Fruit fly (Drosophila melanogaster) whole organism, embryonic: ENCODE results near the gene Rbcn-3B.
A peak's percentile ranks its signal among the peaks of the same experiment; 100 is the strongest.

Experiments
- Bteb2 ChIP-seq: fragments of 200-800 bp; sonication (Bioruptor generic); optimal IDR thresholded peaks from 2 replicates; lab custom pipeline; 2016; ENCODE audit warnings: missing biosample characterization, missing genetic modification characterization
- CG10431 ChIP-seq: fragments of 200-800 bp; sonication (Bioruptor generic); optimal IDR thresholded peaks from 3 replicates; lab custom pipeline; 2018; ENCODE audit warnings: missing biosample characterization, mild to moderate bottlenecking, missing genetic modification characterization
- CG10654 ChIP-seq: fragments of 200-800 bp; sonication (Bioruptor generic); optimal IDR thresholded peaks from 2 replicates; lab custom pipeline; 2016; ENCODE audit warnings: missing biosample characterization, missing genetic modification characterization
- CG11247 ChIP-seq: fragments of 200-800 bp; sonication (Bioruptor generic); IDR thresholded peaks from 2 replicates; pipeline ENCODE4 v1.3.6; 2022; ENCODE audit warnings: missing biosample characterization, missing genetic modification characterization
- CG11398 ChIP-seq: fragments of 200-800 bp; sonication (Bioruptor generic); optimal IDR thresholded peaks from 2 replicates; lab custom pipeline; 2016; ENCODE audit warnings: missing biosample characterization, missing genetic modification characterization
- CG11696 ChIP-seq: fragments of 200-800 bp; sonication (Bioruptor generic); IDR thresholded peaks from 2 replicates; pipeline ENCODE4 v1.3.6; 2022; ENCODE audit warnings: missing biosample characterization, missing genetic modification characterization
- CG12769 ChIP-seq: fragments of 200-800 bp; sonication (Bioruptor generic); optimal IDR thresholded peaks from 2 replicates; lab custom pipeline; 2019; ENCODE audit warnings: missing biosample characterization, mild to moderate bottlenecking, missing genetic modification characterization, moderate library complexity
- CG14965 ChIP-seq: fragments of 200-800 bp; sonication (Bioruptor generic); optimal IDR thresholded peaks from 2 replicates; lab custom pipeline; 2016; ENCODE audit warnings: missing biosample characterization, missing genetic modification characterization, borderline replicate concordance
- CG1529 ChIP-seq: fragments of 200-800 bp; sonication (Bioruptor generic); optimal IDR thresholded peaks from 3 replicates; lab custom pipeline; 2018; ENCODE audit warnings: missing biosample characterization, missing genetic modification characterization
- CG16863 ChIP-seq: fragments of 200-800 bp; sonication (Bioruptor generic); optimal IDR thresholded peaks from 3 replicates; lab custom pipeline; 2016; ENCODE audit warnings: missing biosample characterization, missing genetic modification characterization
- CG17359 ChIP-seq: fragments of 200-800 bp; sonication (Bioruptor generic); optimal IDR thresholded peaks from 3 replicates; lab custom pipeline; 2018; ENCODE audit warnings: missing biosample characterization, mild to moderate bottlenecking, missing genetic modification characterization, moderate library complexity
- CG18011 ChIP-seq: fragments of 200-800 bp; sonication (Bioruptor generic); optimal IDR thresholded peaks from 2 replicates; lab custom pipeline; 2017; ENCODE audit warnings: missing biosample characterization, missing genetic modification characterization, mild to moderate bottlenecking, moderate library complexity, missing genotype
- CG18262 ChIP-seq: fragments of 200-800 bp; optimal IDR thresholded peaks from 3 replicates; lab custom pipeline; 2019; ENCODE audit warnings: missing biosample characterization, mild to moderate bottlenecking, missing genetic modification characterization, moderate library complexity
- CG2875 ChIP-seq: fragments of 200-800 bp; sonication (Bioruptor generic); optimal IDR thresholded peaks from 2 replicates; lab custom pipeline; 2017; ENCODE audit warnings: missing biosample characterization, mild to moderate bottlenecking, missing genetic modification characterization, missing genetic modification reagents
- CG30403 ChIP-seq: fragments of 200-800 bp; sonication (Bioruptor generic); optimal IDR thresholded peaks from 3 replicates; lab custom pipeline; 2016; ENCODE audit warnings: missing biosample characterization, missing genetic modification characterization
- CG43689 ChIP-seq: fragments of 200-800 bp; sonication (Bioruptor generic); IDR thresholded peaks from 2 replicates; pipeline ENCODE4 v1.3.6; 2022; ENCODE audit warnings: missing biosample characterization, missing genetic modification characterization
- CG4617 ChIP-seq: fragments of 200-800 bp; sonication (Bioruptor generic); optimal IDR thresholded peaks from 3 replicates; lab custom pipeline; 2016; ENCODE audit warnings: missing biosample characterization, missing genetic modification characterization, borderline replicate concordance
- CG5180 ChIP-seq: fragments of 200-800 bp; sonication (Bioruptor generic); optimal IDR thresholded peaks from 3 replicates; lab custom pipeline; 2017; ENCODE audit warnings: missing biosample characterization, missing genetic modification characterization, mild to moderate bottlenecking, moderate library complexity, missing genetic modification reagents
- CG6175 ChIP-seq: fragments of 200-800 bp; sonication (Bioruptor generic); IDR thresholded peaks from 3 replicates; pipeline ENCODE4 v1.3.6; 2022; ENCODE audit warnings: missing biosample characterization, missing genetic modification characterization
- CG8359 ChIP-seq: fragments of 200-800 bp; sonication (Bioruptor generic); optimal IDR thresholded peaks from 2 replicates; lab custom pipeline; 2017; ENCODE audit warnings: missing biosample characterization, mild to moderate bottlenecking, missing genetic modification characterization, borderline replicate concordance
- CG8765 ChIP-seq: fragments of 200-800 bp; sonication (Bioruptor generic); IDR thresholded peaks from 2 replicates; pipeline ENCODE4 v1.3.6; 2022; ENCODE audit warnings: missing biosample characterization, missing genetic modification characterization
- D ChIP-seq, 2 experiments: fragments of 200-800 bp in 1 of 2; fragments of >200 bp in 1 of 2; sonication (Bioruptor generic) in 1 of 2; optimal IDR thresholded peaks; 2 replicates in 1 of 2; 3 replicates in 1 of 2; lab custom pipeline; 2017; ENCODE audit warnings: mild to moderate bottlenecking in 1 of 2, missing biosample characterization in 1 of 2, missing genetic modification characterization in 1 of 2, missing genetic modification reagents in 1 of 2
- Doc3 ChIP-seq: fragments of 200-800 bp; sonication (Bioruptor generic); IDR thresholded peaks from 3 replicates; pipeline ENCODE4 v1.3.6; 2022; ENCODE audit warnings: missing biosample characterization, missing genetic modification characterization; ENCODE audit not compliant: partially characterized antibody
- E2f2 ChIP-seq: fragments of 200-800 bp; sonication (Bioruptor generic); IDR thresholded peaks from 2 replicates; pipeline ENCODE4 v1.3.6; 2022; ENCODE audit warnings: missing biosample characterization, missing genetic modification characterization
- Elba2 ChIP-seq: fragments of 200-800 bp; sonication (Bioruptor generic); optimal IDR thresholded peaks from 3 replicates; lab custom pipeline; 2016; ENCODE audit warnings: missing biosample characterization, missing genetic modification characterization
- Ets65A ChIP-seq: fragments of 200-800 bp; sonication (Bioruptor generic); peaks from one replicate; lab custom pipeline; 2016; ENCODE audit warnings: missing biosample characterization, missing genetic modification characterization
- Fer2 ChIP-seq: fragments of 200-800 bp; sonication (Bioruptor generic); optimal IDR thresholded peaks from 2 replicates; lab custom pipeline; 2018; ENCODE audit warnings: missing biosample characterization, mild to moderate bottlenecking, missing genetic modification characterization, moderate library complexity
- Hmr ChIP-seq: fragments of 200-800 bp; sonication (Bioruptor generic); optimal IDR thresholded peaks from 3 replicates; lab custom pipeline; 2017; ENCODE audit warnings: mild to moderate bottlenecking, missing biosample characterization, missing genetic modification reagents, missing genetic modification characterization
- Nf-YB ChIP-seq: fragments of 200-800 bp; sonication (Bioruptor generic); optimal IDR thresholded peaks from 3 replicates; lab custom pipeline; 2019; ENCODE audit warnings: missing biosample characterization, mild to moderate bottlenecking, missing genetic modification characterization, moderate library complexity
- Rfx ChIP-seq: fragments of 200-800 bp; sonication (Bioruptor generic); IDR thresholded peaks from 2 replicates; pipeline ENCODE4 v1.3.6; 2022; ENCODE audit warnings: missing biosample characterization, missing genetic modification characterization
- Rx ChIP-seq: fragments of 200-800 bp; sonication (Bioruptor generic); IDR thresholded peaks from 2 replicates; pipeline ENCODE4 v1.3.6; 2022; ENCODE audit warnings: missing biosample characterization, missing genetic modification characterization
- Side ChIP-seq: fragments of 200-800 bp; sonication (Bioruptor generic); optimal IDR thresholded peaks from 2 replicates; lab custom pipeline; 2016; ENCODE audit warnings: missing biosample characterization, missing genetic modification characterization
- YL-1 ChIP-seq: fragments of 200-800 bp; sonication (Bioruptor generic); optimal IDR thresholded peaks from 3 replicates; lab custom pipeline; 2017; ENCODE audit warnings: missing biosample characterization, mild to moderate bottlenecking, missing genetic modification characterization
- br ChIP-seq: fragments of >200 bp; optimal IDR thresholded peaks from 2 replicates; lab custom pipeline; 2017
- ci ChIP-seq: fragments of 200-800 bp; sonication (Bioruptor generic); IDR thresholded peaks from 3 replicates; pipeline ENCODE4 v1.3.6; 2022; ENCODE audit warnings: missing biosample characterization, missing genetic modification characterization
- ewg ChIP-seq: fragments of 200-800 bp; sonication (Bioruptor generic); optimal IDR thresholded peaks from 3 replicates; lab custom pipeline; 2017; ENCODE audit warnings: mild to moderate bottlenecking, missing biosample characterization, missing genetic modification reagents, missing genetic modification characterization
- exex ChIP-seq: fragments of 200-800 bp; sonication (Bioruptor generic); optimal IDR thresholded peaks from 4 replicates; lab custom pipeline; 2018; ENCODE audit warnings: missing biosample characterization, mild to moderate bottlenecking, missing genetic modification characterization, moderate library complexity
- gcm ChIP-seq: fragments of 200-800 bp; sonication (Bioruptor generic); optimal IDR thresholded peaks from 2 replicates; lab custom pipeline; 2019; ENCODE audit warnings: missing biosample characterization, mild to moderate bottlenecking, missing genetic modification characterization, moderate library complexity
- gt ChIP-seq: fragments of 200-800 bp; sonication (Bioruptor generic); IDR thresholded peaks from 2 replicates; pipeline ENCODE4 v1.3.6; 2022; ENCODE audit warnings: missing biosample characterization, missing genetic modification characterization
- kni ChIP-seq: fragments of 200-800 bp; sonication (Bioruptor generic); optimal IDR thresholded peaks from 3 replicates; lab custom pipeline; 2017; ENCODE audit warnings: mild to moderate bottlenecking, missing biosample characterization, missing genetic modification reagents, missing genetic modification characterization
- lola ChIP-seq, 3 experiments: fragments of >200 bp in 2 of 3; fragments of 200-800 bp in 1 of 3; sonication (Bioruptor generic) in 1 of 3; optimal IDR thresholded peaks; 2 replicates each; lab custom pipeline; 2017 to 2019; ENCODE audit warnings: missing biosample characterization in 3 of 3, missing genetic modification characterization in 3 of 3, mild to moderate bottlenecking in 1 of 3, moderate library complexity in 1 of 3
- maf-S ChIP-seq: fragments of 200-800 bp; sonication (Bioruptor generic); optimal IDR thresholded peaks from 2 replicates; lab custom pipeline; 2016; ENCODE audit warnings: missing biosample characterization, missing genetic modification characterization
- mld ChIP-seq: fragments of 200-800 bp; sonication (Bioruptor generic); IDR thresholded peaks from 3 replicates; pipeline ENCODE4 v1.3.6; 2022; ENCODE audit warnings: missing biosample characterization, missing genetic modification characterization; ENCODE audit not compliant: partially characterized antibody
- nau ChIP-seq: fragments of 200-800 bp; sonication (Bioruptor generic); optimal IDR thresholded peaks from 3 replicates; lab custom pipeline; 2017; ENCODE audit warnings: missing biosample characterization, mild to moderate bottlenecking, missing genetic modification characterization, missing genetic modification reagents
- nerfin-2 ChIP-seq: fragments of 200-800 bp; sonication (Bioruptor generic); IDR thresholded peaks from 2 replicates; pipeline ENCODE4 v1.3.6; 2022; ENCODE audit warnings: missing biosample characterization, missing genetic modification characterization; ENCODE audit not compliant: partially characterized antibody
- peb ChIP-seq: fragments of 200-800 bp; sonication (Bioruptor generic); IDR thresholded peaks from 2 replicates; pipeline ENCODE4 v1.3.6; 2022; ENCODE audit warnings: missing biosample characterization, missing genetic modification characterization
- ranshi ChIP-seq: fragments of 200-800 bp; sonication (Bioruptor generic); IDR thresholded peaks from 2 replicates; pipeline ENCODE4 v1.3.6; 2022; ENCODE audit warnings: missing biosample characterization, missing genetic modification characterization

The Rbcn-3B gene

DNA sequence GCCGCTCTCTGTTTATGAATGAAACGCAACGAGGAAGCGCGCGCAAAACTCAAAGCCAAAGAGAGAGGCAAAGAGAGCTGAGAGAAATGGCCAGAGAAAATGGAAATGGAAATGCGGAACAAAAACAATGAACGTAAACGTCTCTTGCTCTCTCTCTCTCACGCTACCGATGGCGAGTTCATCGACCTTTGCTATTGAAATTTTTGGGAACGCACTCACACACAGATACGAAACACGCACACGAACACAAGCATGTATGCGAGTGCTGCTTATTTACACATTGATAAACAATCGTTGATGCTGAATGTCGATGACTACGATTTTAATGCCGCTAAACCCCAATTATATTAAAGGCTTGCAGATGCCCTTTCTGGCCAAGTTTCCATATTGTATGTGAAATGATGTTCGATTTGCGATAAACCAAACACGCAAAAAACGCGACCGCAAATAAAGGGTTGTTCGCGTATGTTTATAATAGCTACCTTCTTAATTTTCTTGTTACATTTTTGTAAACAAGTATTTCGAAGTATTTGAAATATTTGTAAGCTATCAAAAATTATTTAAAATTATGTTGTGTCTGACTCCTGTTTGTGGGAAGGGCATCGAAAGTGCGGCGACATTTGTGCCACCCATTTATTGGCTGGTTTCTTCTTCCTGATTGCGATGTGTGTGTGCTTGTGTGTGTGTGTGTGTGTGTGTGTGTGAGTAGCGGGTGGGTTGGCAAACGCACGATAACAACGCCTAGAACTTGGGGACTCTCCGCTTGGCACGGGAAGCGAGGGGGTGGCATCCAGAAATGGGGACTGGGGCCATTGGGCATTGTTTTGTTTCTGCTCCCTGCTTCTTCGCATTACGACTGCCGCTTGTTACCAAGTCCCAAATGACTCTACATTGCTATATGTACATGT is 34.9 kb downstream of the Rbcn-3B start (continued):
- peak; percentile 2 for TF ChIP-seq CG10431
- peak; percentile 76 for TF ChIP-seq Hmr (GFP tag; lab: Kevin White, UChicago)
- TF ChIP-seq Doc3 (GFP tag; lab: Robert Waterston, UW): no peak
- TF ChIP-seq lola (GFP tag; optimal IDR thresholded peaks at IDR 0.05; lab: Kevin White, UChicago): peak in 1 of 3 experiments; percentile 87
- no peak for TF ChIP-seq CG6175
- TF ChIP-seq gcm (GFP tag; lab: Kevin White, UChicago): peak; percentile 54
- peak; percentile 51 for TF ChIP-seq CG18011 (GFP tag; lab: Kevin White, UChicago)
- TF ChIP-seq nau (GFP tag; lab: Kevin White, UChicago): peak; percentile 53
- TF ChIP-seq CG43689 (GFP tag; lab: Robert Waterston, UW): no peak
- TF ChIP-seq Fer2 (tag; lab: Kevin White, UChicago): no peak
- TF ChIP-seq maf-S (GFP tag; lab: Kevin White, UChicago): peak; percentile 44
- no peak for TF ChIP-seq peb (GFP tag; lab: Robert Waterston, UW)
- peak; percentile 40; the same call in 1 of the 2 replicates for TF ChIP-seq Rfx (GFP tag; lab: Robert Waterston, UW)
- TF ChIP-seq br (lab: Kevin White, UChicago): no peak
- TF ChIP-seq ewg (GFP tag; lab: Kevin White, UChicago): peak; percentile 67
- no peak for TF ChIP-seq CG8765
- TF ChIP-seq Rx: no peak
- peak; percentile 86 for TF ChIP-seq CG18262 (tag; lab: Kevin White, UChicago)
- peak; percentile 52 for TF ChIP-seq Bteb2 (GFP tag; lab: Kevin White, UChicago)
- peak; percentile 36; the same call in 1 of the 2 replicates for TF ChIP-seq CG11247 (GFP tag; lab: Robert Waterston, UW)
- TF ChIP-seq mld (GFP tag; lab: Robert Waterston, UW): no peak
- TF ChIP-seq ranshi (GFP tag; lab: Robert Waterston, UW): 0 out of 2 replicates have a peak, but pooled peaks have one; percentile 50
- no peak for TF ChIP-seq kni (GFP tag; lab: Kevin White, UChicago)
- TF ChIP-seq CG12769: peak; percentile 47
- TF ChIP-seq CG11398: peak; percentile 48
- TF ChIP-seq CG17359: peak; percentile 65
- TF ChIP-seq YL-1 (GFP tag; lab: Kevin White, UChicago): no peak
- no peak for TF ChIP-seq CG5180 (GFP tag; lab: Kevin White, UChicago)
- TF ChIP-seq CG14965: no peak
- 0 out of 3 replicates have a peak, but pooled peaks have one; percentile 26 for TF ChIP-seq ci (GFP tag; lab: Robert Waterston, UW)
- peak; percentile 60 for TF ChIP-seq CG8359 (GFP tag; lab: Kevin White, UChicago)
- peak; percentile 62 for TF ChIP-seq Side (GFP tag; lab: Kevin White, UChicago)
- TF ChIP-seq exex (tag; lab: Kevin White, UChicago): peak; percentile 5
- peak; percentile 75 for TF ChIP-seq CG30403 (GFP tag; lab: Kevin White, UChicago)
- no peak for TF ChIP-seq Elba2 (GFP tag; lab: Kevin White, UChicago)
- no peak for TF ChIP-seq nerfin-2 (GFP tag; lab: Robert Waterston, UW)
- TF ChIP-seq E2f2 (GFP tag; lab: Robert Waterston, UW): no peak
- peak; percentile 71 for TF ChIP-seq Nf-YB
- TF ChIP-seq CG11696: no peak
- TF ChIP-seq gt (GFP tag; lab: Robert Waterston, UW): 0 out of 2 replicates have a peak, but pooled peaks have one; percentile 8
- TF ChIP-seq CG2875 (GFP tag; lab: Kevin White, UChicago): peak; percentile 66
- no peak for TF ChIP-seq D (optimal IDR thresholded peaks at IDR 0.05; lab: Kevin White, UChicago)
- TF ChIP-seq D (GFP tag; optimal IDR thresholded peaks at IDR 0.05; lab: Kevin White, UChicago): peak; percentile 87
- peak; percentile 77 for TF ChIP-seq CG16863 (GFP tag; lab: Kevin White, UChicago)
- peak; percentile 93 for TF ChIP-seq Ets65A (GFP tag; lab: Kevin White, UChicago)
- peak; percentile 44 for TF ChIP-seq CG10654
- no peak for TF ChIP-seq CG4617 (GFP tag; lab: Kevin White, UChicago)
- peak; percentile 74 for TF ChIP-seq CG1529 (GFP tag; lab: Kevin White, UChicago)
